Fruit fly (Drosophila melanogaster) whole organism, prepupa: Measurements from ENCODE around the gene CG13994.

Source experiments
- Blimp-1 ChIP-seq: fragments of 200-800 bp; sonication (Bioruptor generic); optimal IDR thresholded peaks from 3 replicates; lab custom pipeline; 2017; ENCODE audit warnings: missing biosample characterization, missing genetic modification characterization, mild to moderate bottlenecking, moderate library complexity, missing genetic modification reagents
- CG10631 ChIP-seq: fragments of 200-800 bp; sonication (Bioruptor generic); optimal IDR thresholded peaks from 2 replicates; lab custom pipeline; 2016; ENCODE audit warnings: missing biosample characterization, missing genetic modification characterization
- CG15336 ChIP-seq: fragments of 200-800 bp; sonication (Bioruptor generic); IDR thresholded peaks from 2 replicates; pipeline ENCODE4 v1.3.6; 2022; ENCODE audit warnings: missing biosample characterization, missing genetic modification characterization
- CG1621 ChIP-seq: fragments of 200-800 bp; sonication (Bioruptor generic); optimal IDR thresholded peaks from 3 replicates; lab custom pipeline; 2018; ENCODE audit warnings: missing biosample characterization, mild to moderate bottlenecking, missing genetic modification characterization
- CG3032 ChIP-seq: fragments of 200-800 bp; optimal IDR thresholded peaks from 2 replicates; lab custom pipeline; 2019; ENCODE audit warnings: missing biosample characterization, mild to moderate bottlenecking, missing genetic modification characterization, moderate library complexity
- CG31627 ChIP-seq: fragments of 200-800 bp; sonication (Bioruptor generic); optimal IDR thresholded peaks from 3 replicates; lab custom pipeline; 2016; ENCODE audit warnings: missing biosample characterization, missing genetic modification characterization
- CG32006 ChIP-seq: fragments of 200-800 bp; sonication (Bioruptor generic); optimal IDR thresholded peaks from 3 replicates; lab custom pipeline; 2017; ENCODE audit warnings: missing biosample characterization, mild to moderate bottlenecking, missing genetic modification characterization
- CG34406 ChIP-seq: fragments of 200-800 bp; sonication (Bioruptor generic); optimal IDR thresholded peaks from 3 replicates; lab custom pipeline; 2016; ENCODE audit warnings: missing biosample characterization, missing genetic modification characterization
- CG3919 ChIP-seq: fragments of 200-800 bp; sonication (Bioruptor generic); optimal IDR thresholded peaks from 3 replicates; lab custom pipeline; 2016; ENCODE audit warnings: missing biosample characterization, missing genetic modification characterization
- CG4318 ChIP-seq: fragments of 200-800 bp; sonication (Bioruptor generic); optimal IDR thresholded peaks from 3 replicates; lab custom pipeline; 2017; ENCODE audit warnings: missing biosample characterization, mild to moderate bottlenecking, missing genetic modification characterization
- CG6163 ChIP-seq: fragments of 200-800 bp; sonication (Bioruptor generic); IDR thresholded peaks from 3 replicates; pipeline ENCODE4 v1.3.6; 2022; ENCODE audit warnings: missing biosample characterization, missing genetic modification characterization
- CG6792 ChIP-seq: fragments of 200-800 bp; sonication (Bioruptor generic); optimal IDR thresholded peaks from 3 replicates; lab custom pipeline; 2016; ENCODE audit warnings: missing biosample characterization, missing genetic modification characterization
- CG6808 ChIP-seq: fragments of 200-800 bp; sonication (Bioruptor generic); optimal IDR thresholded peaks from 3 replicates; lab custom pipeline; 2017; ENCODE audit warnings: missing biosample characterization, missing genetic modification characterization, mild to moderate bottlenecking, moderate library complexity, missing genetic modification reagents
- CG8319 ChIP-seq: fragments of 200-800 bp; sonication (Bioruptor generic); optimal IDR thresholded peaks from 3 replicates; lab custom pipeline; 2016; ENCODE audit warnings: missing biosample characterization, missing genetic modification characterization
- CG8632 ChIP-seq: fragments of 200-800 bp; sonication (Bioruptor generic); optimal IDR thresholded peaks from 3 replicates; lab custom pipeline; 2016; ENCODE audit warnings: missing biosample characterization, missing genetic modification characterization
- Eip75B ChIP-seq: fragments of 200-800 bp; sonication (Bioruptor generic); optimal IDR thresholded peaks from 3 replicates; lab custom pipeline; 2016; ENCODE audit warnings: missing biosample characterization, missing genetic modification characterization
- Eip93F ChIP-seq: fragments of 200-800 bp; sonication (Bioruptor generic); optimal IDR thresholded peaks from 2 replicates; lab custom pipeline; 2016; ENCODE audit warnings: missing biosample characterization, mild to moderate bottlenecking, missing genetic modification characterization
- Gug ChIP-seq: fragments of 200-800 bp; sonication (Bioruptor generic); IDR thresholded peaks from 2 replicates; pipeline ENCODE4 v1.3.6; 2022; ENCODE audit warnings: missing biosample characterization, missing genetic modification characterization
- Hr39 ChIP-seq: fragments of 200-800 bp; sonication (Bioruptor generic); optimal IDR thresholded peaks from 2 replicates; lab custom pipeline; 2016; ENCODE audit warnings: missing biosample characterization, missing genetic modification characterization
- Hr4 ChIP-seq: fragments of 200-800 bp; sonication (Bioruptor generic); optimal IDR thresholded peaks from 3 replicates; lab custom pipeline; 2016; ENCODE audit warnings: missing biosample characterization, missing genetic modification characterization
- Lpt ChIP-seq: fragments of 200-800 bp; sonication (Bioruptor generic); optimal IDR thresholded peaks from 3 replicates; lab custom pipeline; 2016; ENCODE audit warnings: missing biosample characterization, missing genetic modification characterization
- Met ChIP-seq: fragments of 200-800 bp; sonication (Bioruptor generic); optimal IDR thresholded peaks from 3 replicates; lab custom pipeline; 2016; ENCODE audit warnings: missing biosample characterization, missing genetic modification characterization
- OdsH ChIP-seq: fragments of 200-800 bp; sonication (Bioruptor generic); optimal IDR thresholded peaks from 3 replicates; lab custom pipeline; 2016; ENCODE audit warnings: missing biosample characterization, missing genetic modification characterization
- Smox ChIP-seq: fragments of 200-800 bp; sonication (Bioruptor generic); optimal IDR thresholded peaks from 3 replicates; lab custom pipeline; 2016; ENCODE audit warnings: missing biosample characterization, missing genetic modification characterization
- Sox102F ChIP-seq: fragments of 200-800 bp; sonication (Bioruptor generic); optimal IDR thresholded peaks from 2 replicates; lab custom pipeline; 2016; ENCODE audit warnings: missing biosample characterization, mild to moderate bottlenecking, missing genetic modification characterization
- Sox14 ChIP-seq: fragments of 200-800 bp; sonication (Bioruptor generic); optimal IDR thresholded peaks from 3 replicates; lab custom pipeline; 2016; ENCODE audit warnings: missing biosample characterization, missing genetic modification characterization
- achi ChIP-seq: fragments of 200-800 bp; sonication (Bioruptor generic); optimal IDR thresholded peaks from 3 replicates; lab custom pipeline; 2016; ENCODE audit warnings: missing biosample characterization, missing genetic modification characterization
- acj6 ChIP-seq: fragments of 200-800 bp; sonication (Bioruptor generic); optimal IDR thresholded peaks from 3 replicates; lab custom pipeline; 2016; ENCODE audit warnings: missing biosample characterization, missing genetic modification characterization
- cyc ChIP-seq: fragments of 200-800 bp; sonication (Bioruptor generic); optimal IDR thresholded peaks from 3 replicates; lab custom pipeline; 2016; ENCODE audit warnings: missing biosample characterization, missing genetic modification characterization
- dac ChIP-seq: fragments of 200-800 bp; sonication (Bioruptor generic); optimal IDR thresholded peaks from 2 replicates; lab custom pipeline; 2017; ENCODE audit warnings: missing biosample characterization, mild to moderate bottlenecking, missing genetic modification characterization
- dsx ChIP-seq: fragments of 200-800 bp; optimal IDR thresholded peaks from 3 replicates; lab custom pipeline; 2019; ENCODE audit warnings: missing biosample characterization, mild to moderate bottlenecking, missing genetic modification characterization, moderate library complexity; ENCODE audit not compliant: poor library complexity, severe bottlenecking
- eg ChIP-seq: fragments of 200-800 bp; sonication (Bioruptor generic); IDR thresholded peaks from 3 replicates; pipeline ENCODE4 v1.3.6; 2022; ENCODE audit warnings: missing biosample characterization, missing genetic modification characterization
- esn ChIP-seq: fragments of 200-800 bp; sonication (Bioruptor generic); optimal IDR thresholded peaks from 2 replicates; lab custom pipeline; 2016; ENCODE audit warnings: missing biosample characterization, mild to moderate bottlenecking, missing genetic modification characterization, moderate library complexity
- fd59A ChIP-seq: fragments of 200-800 bp; sonication (Bioruptor generic); optimal IDR thresholded peaks from 2 replicates; lab custom pipeline; 2017; ENCODE audit warnings: missing biosample characterization, mild to moderate bottlenecking, missing genetic modification characterization, missing genetic modification reagents
- fd85E ChIP-seq: fragments of 200-800 bp; sonication (Bioruptor generic); optimal IDR thresholded peaks from 3 replicates; lab custom pipeline; 2016; ENCODE audit warnings: missing biosample characterization, missing genetic modification characterization
- fkh ChIP-seq: fragments of 200-800 bp; sonication (Bioruptor generic); optimal IDR thresholded peaks from 3 replicates; lab custom pipeline; 2017; ENCODE audit warnings: missing biosample characterization, mild to moderate bottlenecking, missing genetic modification characterization, moderate library complexity
- lz ChIP-seq: fragments of 200-800 bp; sonication (Bioruptor generic); optimal IDR thresholded peaks from 3 replicates; lab custom pipeline; 2016; ENCODE audit warnings: missing biosample characterization, missing genetic modification characterization
- net ChIP-seq: fragments of 200-800 bp; sonication (Bioruptor generic); optimal IDR thresholded peaks from 3 replicates; lab custom pipeline; 2016; ENCODE audit warnings: missing biosample characterization, missing genetic modification characterization
- salr ChIP-seq, 2 experiments: fragments of 200-800 bp; sonication (Bioruptor generic); optimal IDR thresholded peaks; 3 replicates each; lab custom pipeline; 2016 to 2018; ENCODE audit warnings: missing biosample characterization in 2 of 2, missing genetic modification characterization in 2 of 2, mild to moderate bottlenecking in 1 of 2
- ss ChIP-seq, 2 experiments: fragments of 200-800 bp; sonication (Bioruptor generic); optimal IDR thresholded peaks; 2 replicates in 1 of 2; 3 replicates in 1 of 2; lab custom pipeline; 2017 to 2018; ENCODE audit warnings: mild to moderate bottlenecking in 2 of 2, missing biosample characterization in 2 of 2, missing genetic modification characterization in 2 of 2, moderate library complexity in 1 of 2
- svp ChIP-seq: fragments of 200-800 bp; sonication (Bioruptor generic); peaks from one replicate; lab custom pipeline; 2016; ENCODE audit warnings: missing biosample characterization, missing genetic modification characterization
- topi ChIP-seq: fragments of 200-800 bp; sonication (Bioruptor generic); optimal IDR thresholded peaks from 3 replicates; lab custom pipeline; 2016; ENCODE audit warnings: missing biosample characterization, missing genetic modification characterization
- vri ChIP-seq: fragments of 200-800 bp; sonication (Bioruptor generic); optimal IDR thresholded peaks from 3 replicates; lab custom pipeline; 2016; ENCODE audit warnings: missing biosample characterization, mild to moderate bottlenecking, missing genetic modification characterization

CG13994 gene

DNA sequence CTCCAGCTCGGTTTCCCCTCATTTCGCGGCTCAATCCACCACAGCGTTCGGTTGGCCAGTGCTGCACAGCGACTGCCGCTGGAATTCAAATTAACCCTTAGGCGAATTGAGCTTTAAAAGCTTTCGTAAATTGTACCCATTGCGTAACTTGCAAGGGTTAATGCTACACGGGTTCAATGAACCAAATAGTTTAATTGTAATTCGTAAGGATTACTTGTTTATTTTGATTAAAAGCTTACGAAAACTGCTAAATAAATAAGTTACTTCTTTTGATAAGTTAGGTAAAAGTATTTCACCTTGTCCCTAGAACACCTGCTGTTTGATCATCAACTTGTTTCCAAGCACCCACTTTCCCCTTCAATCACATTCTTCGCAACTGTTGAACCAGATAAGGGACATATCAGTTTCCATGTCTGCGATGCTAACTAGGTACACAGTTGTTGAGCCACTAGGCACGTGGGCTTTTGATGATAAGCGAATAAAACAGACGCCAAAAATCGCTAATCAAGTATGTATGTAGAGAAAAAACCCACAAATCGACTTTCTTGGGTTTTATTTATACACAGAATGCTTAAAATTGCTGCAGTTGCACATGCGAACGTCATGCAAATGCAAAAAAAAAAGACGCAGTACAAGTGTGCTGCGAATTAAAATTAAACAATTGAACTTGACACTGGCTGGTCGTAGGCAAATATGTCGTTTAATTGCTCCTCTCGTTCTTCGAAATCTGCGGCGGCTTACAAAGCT is 16.6 kb upstream of the CG13994 start, which contains the start of gene Pfas (continued):
- TF ChIP-seq fd59A (GFP tag; lab: Kevin White, UChicago) (peak; percentile 42), CG3032 (peak; percentile 59), Lpt (GFP tag; lab: Kevin White, UChicago) (peak; percentile 8), vri (GFP tag; lab: Kevin White, UChicago) (peak; percentile 98), Smox (GFP tag; lab: Kevin White, UChicago) (no peak), CG8632 (GFP tag; lab: Kevin White, UChicago) (peak; percentile 1), fd85E (GFP tag; lab: Kevin White, UChicago) (no peak), dac (no peak), Sox102F (GFP tag; lab: Kevin White, UChicago) (peak; percentile 71), CG4318 (GFP tag; lab: Kevin White, UChicago) (no peak), dsx (no peak)

DNA sequence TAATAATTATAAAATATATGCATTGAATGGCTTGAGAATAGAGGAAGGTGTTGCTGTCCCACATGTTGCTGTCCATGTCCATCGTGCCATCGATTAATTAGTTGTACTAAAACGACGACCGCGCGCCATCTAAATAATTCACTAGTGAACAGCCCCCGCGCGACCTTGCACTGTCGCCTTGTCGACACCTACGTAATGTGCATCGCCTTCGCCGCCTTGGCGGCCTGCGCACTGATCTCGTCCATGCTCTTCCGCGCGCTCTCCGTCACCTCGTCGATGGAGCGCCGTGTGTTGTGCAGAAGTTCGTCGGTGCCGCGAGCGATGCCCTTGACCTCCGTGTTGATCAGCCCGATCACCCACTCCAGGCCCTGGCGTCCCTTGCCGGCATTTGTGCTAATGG is 15.9 kb upstream of the CG13994 start:
- TF ChIP-seq Hr39 (no peak), CG10631 (GFP tag; lab: Kevin White, UChicago) (no peak), acj6 (no peak), Sox14 (GFP tag; lab: Kevin White, UChicago) (no peak), CG1621 (tag; lab: Kevin White, UChicago) (no peak), fd59A (GFP tag; lab: Kevin White, UChicago) (no peak), CG34406 (GFP tag; lab: Kevin White, UChicago) (no peak), cyc (GFP tag; lab: Kevin White, UChicago) (no peak), eg (no peak), svp (GFP tag; lab: Kevin White, UChicago) (no peak), Smox (GFP tag; lab: Kevin White, UChicago) (no peak), Eip93F (GFP tag; lab: Kevin White, UChicago) (no peak), CG3032 (no peak), Gug (GFP tag; lab: Robert Waterston, UW) (no peak), Eip75B (no peak)

DNA sequence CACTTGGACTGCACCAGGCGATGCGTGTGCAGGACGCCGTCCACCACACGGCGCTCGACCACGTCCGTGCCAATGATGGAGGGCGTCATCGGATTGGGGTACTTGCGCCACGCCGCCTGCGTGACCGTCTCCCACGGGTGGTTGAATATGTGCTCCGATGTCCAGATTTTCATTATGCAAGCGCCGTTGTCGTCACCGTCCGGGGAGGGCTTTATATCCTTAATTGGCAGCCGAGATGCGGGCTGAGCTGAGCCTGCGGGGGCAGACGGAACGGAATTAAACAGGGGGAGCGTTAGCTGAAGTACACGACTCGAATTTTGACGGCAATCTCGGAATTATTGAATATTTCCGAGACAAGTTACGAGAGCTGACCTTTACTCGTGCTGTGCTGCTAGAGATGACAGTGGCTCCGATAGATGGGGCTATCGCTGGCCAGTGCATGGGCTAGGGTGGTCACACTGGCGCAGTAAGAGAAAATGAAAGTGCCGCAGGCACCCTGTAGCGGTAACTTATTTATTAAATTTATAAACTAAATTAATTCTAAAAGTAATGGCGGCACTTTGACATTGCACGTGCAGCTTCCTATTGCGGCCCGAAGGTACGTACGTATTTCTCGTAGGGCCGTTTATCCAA is 15.1 kb upstream of the CG13994 start, which contains the start of gene IPIP:
TSS of gene IPIP (plus strand) at position 475 of the 633 bp plus-strand sequence.
- no peak for TF ChIP-seq Eip93F (GFP tag; lab: Kevin White, UChicago)
- no peak for TF ChIP-seq CG4318 (GFP tag; lab: Kevin White, UChicago)
- peak; percentile 32; the same call in 1 of the 2 replicates for TF ChIP-seq CG15336 (GFP tag; lab: Robert Waterston, UW)
- TF ChIP-seq Sox102F (GFP tag; lab: Kevin White, UChicago) = peak; percentile 28
- TF ChIP-seq CG6792 (GFP tag; lab: Kevin White, UChicago) = peak; percentile 11
- peak; percentile 64 for TF ChIP-seq vri (GFP tag; lab: Kevin White, UChicago)
- peak; percentile 51 for TF ChIP-seq Blimp-1 (GFP tag; lab: Kevin White, UChicago)
- TF ChIP-seq CG3919 = peak; percentile 62
- TF ChIP-seq lz = peak; percentile 18
- TF ChIP-seq net (GFP tag; lab: Kevin White, UChicago) = peak; percentile 46
- peak; percentile 17 for TF ChIP-seq Eip75B
- TF ChIP-seq CG8319 (GFP tag; lab: Kevin White, UChicago) = peak; percentile 14
- TF ChIP-seq CG31627 (GFP tag; lab: Kevin White, UChicago) = peak; percentile 32
- TF ChIP-seq topi (GFP tag; lab: Kevin White, UChicago) = peak; percentile 29
- peak; percentile 22 for TF ChIP-seq CG1621 (tag; lab: Kevin White, UChicago)
- TF ChIP-seq ss (GFP tag; optimal IDR thresholded peaks at IDR 0.05; lab: Kevin White, UChicago) = peak in 1 of 2 experiments; percentile 15
- peak; percentile 12 for TF ChIP-seq Hr4 (GFP tag; lab: Kevin White, UChicago)
- no peak for TF ChIP-seq acj6
- peak; percentile 26 for TF ChIP-seq esn
- TF ChIP-seq Hr39 = peak; percentile 30
- no peak for TF ChIP-seq Lpt (GFP tag; lab: Kevin White, UChicago)
- peak; percentile 15 for TF ChIP-seq CG3032
- TF ChIP-seq Met = peak; percentile 7
- TF ChIP-seq salr (GFP tag; optimal IDR thresholded peaks at IDR 0.05; lab: Kevin White, UChicago) = peak in 1 of 2 experiments; percentile 8
- TF ChIP-seq achi (GFP tag; lab: Kevin White, UChicago) = no peak
- no peak for TF ChIP-seq OdsH (GFP tag; lab: Kevin White, UChicago)
- TF ChIP-seq CG6163 (GFP tag; lab: Robert Waterston, UW) = peak; percentile 58; the same call in 2 of the 3 replicates
- TF ChIP-seq CG6808 = no peak
- peak; percentile 97 for TF ChIP-seq svp (GFP tag; lab: Kevin White, UChicago)
- no peak for TF ChIP-seq fkh (GFP tag; lab: Kevin White, UChicago)
- no peak for TF ChIP-seq dsx
- peak; percentile 29 for TF ChIP-seq Sox14 (GFP tag; lab: Kevin White, UChicago)
- TF ChIP-seq fd59A (GFP tag; lab: Kevin White, UChicago) = no peak
- TF ChIP-seq CG32006 (GFP tag; lab: Kevin White, UChicago) = peak; percentile 19
